Worm (Caenorhabditis elegans): ENCODE results near the gene egl-2.

egl-2 gene

DNA sequence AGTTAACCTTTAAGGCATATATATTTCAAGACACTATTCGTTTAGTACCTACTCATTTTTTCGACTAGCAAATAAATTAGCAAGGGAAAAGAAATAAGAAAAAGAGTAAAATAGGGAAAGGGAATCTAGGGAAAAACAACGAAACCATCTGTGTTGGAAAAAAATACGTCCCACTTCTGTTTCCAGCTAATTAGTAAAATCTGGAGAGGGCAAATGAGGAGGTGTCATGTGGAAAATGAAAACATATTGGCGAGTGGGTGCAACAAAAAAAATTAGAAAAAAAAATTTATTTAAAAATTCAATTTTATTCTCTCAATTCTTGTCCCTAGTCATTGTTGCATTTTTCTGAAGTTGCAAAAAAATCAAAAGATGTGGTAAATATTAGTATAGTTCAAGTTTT is 8.6 kb upstream of the egl-2 start:
- TF ChIP-seq lin-13 (GFP tag; optimal IDR thresholded peaks at IDR 0.05) (no peak), nhr-11 (tag; optimal IDR thresholded peaks at IDR 0.05) (no peak), nhr-25 (tag; optimal IDR thresholded peaks at IDR 0.05; ENCODE audit: borderline replicate concordance, insufficient read depth) (no peak), vab-7 (GFP tag; IDR thresholded peaks at IDR 0.05) (no peak), skn-1 (tag; optimal IDR thresholded peaks at IDR 0.05) (no peak)

DNA sequence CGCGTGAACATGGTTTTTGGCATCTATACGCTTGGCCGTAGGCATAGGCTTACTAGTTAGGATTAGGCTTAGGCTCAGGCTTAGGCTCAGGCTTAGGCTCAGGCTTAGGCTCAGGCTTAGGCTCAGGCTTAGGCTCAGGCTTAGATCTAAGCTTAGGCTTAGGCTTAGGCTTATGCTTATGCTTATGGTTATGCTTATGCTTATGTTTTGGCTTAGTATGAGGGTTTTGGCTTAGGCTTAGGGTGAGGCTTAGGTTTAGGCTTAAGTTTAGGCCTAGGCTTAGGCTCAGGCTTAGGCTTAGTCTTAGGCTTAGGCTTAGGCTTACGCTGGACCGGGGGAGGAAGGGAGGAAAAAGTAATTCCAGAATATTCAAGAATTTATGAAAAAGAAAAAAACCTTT is 6.7 kb upstream of the egl-2 start:
- TF ChIP-seq jun-1 (tag; optimal IDR thresholded peaks at IDR 0.05) (no peak), pqm-1 (tag; optimal IDR thresholded peaks at IDR 0.05) (no peak), dmd-9 (GFP tag; IDR thresholded peaks at IDR 0.05) (no peak), Y48G9A.11 (GFP tag; IDR thresholded peaks at IDR 0.05) (no peak), Y5F2A.4 (GFP tag; optimal IDR thresholded peaks at IDR 0.05) (no peak), nhr-10 (tag; optimal IDR thresholded peaks at IDR 0.05) (no peak), nhr-42 (GFP tag; IDR thresholded peaks at IDR 0.05) (no peak), tra-1 (GFP tag; IDR thresholded peaks at IDR 0.05) (no peak), nhr-237 (tag; optimal IDR thresholded peaks at IDR 0.05) (no peak), T20F7.1 (GFP tag; optimal IDR thresholded peaks at IDR 0.05) (no peak), dpl-1 (GFP tag; optimal IDR thresholded peaks at IDR 0.05) (no peak), daf-12 (tag; optimal IDR thresholded peaks at IDR 0.05) (no peak), snpc-1.2 (GFP tag; IDR thresholded peaks at IDR 0.05) (no peak), gei-8 (GFP tag; optimal IDR thresholded peaks at IDR 0.05) (no peak), madf-5 (GFP tag; IDR thresholded peaks at IDR 0.05) (no peak), spr-3 (GFP tag; optimal IDR thresholded peaks at IDR 0.05) (no peak), lin-29 (GFP tag; IDR thresholded peaks at IDR 0.05) (no peak), nhr-11 (tag; optimal IDR thresholded peaks at IDR 0.05) (no peak), nhr-6 (tag; optimal IDR thresholded peaks at IDR 0.05) (no peak), nhr-102 (tag; optimal IDR thresholded peaks at IDR 0.05) (no peak)

DNA sequence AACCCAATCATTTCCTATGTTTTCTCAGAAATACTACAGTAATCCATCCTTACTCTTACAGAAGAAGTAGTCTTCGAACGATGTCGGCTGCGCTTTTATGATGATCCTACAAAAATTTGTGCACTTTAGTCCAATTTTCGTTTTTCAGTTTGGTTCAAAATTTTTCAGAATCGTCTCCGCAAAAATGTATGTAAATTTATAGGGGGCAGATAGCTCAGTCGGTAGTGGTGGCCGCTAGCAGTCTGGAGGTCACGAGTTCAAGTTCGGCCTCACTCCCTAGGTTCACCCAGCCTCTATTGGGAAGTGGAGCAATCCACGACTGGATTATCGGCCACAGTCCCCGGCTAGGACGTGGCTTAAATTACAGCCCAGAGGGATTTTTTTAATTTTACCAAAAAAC is 5.0 kb upstream of the egl-2 start:
- TF ChIP-seq Y48G9A.11 (GFP tag; IDR thresholded peaks at IDR 0.05): 0 out of 2 replicates have a peak, but pooled peaks have one; percentile 20

DNA sequence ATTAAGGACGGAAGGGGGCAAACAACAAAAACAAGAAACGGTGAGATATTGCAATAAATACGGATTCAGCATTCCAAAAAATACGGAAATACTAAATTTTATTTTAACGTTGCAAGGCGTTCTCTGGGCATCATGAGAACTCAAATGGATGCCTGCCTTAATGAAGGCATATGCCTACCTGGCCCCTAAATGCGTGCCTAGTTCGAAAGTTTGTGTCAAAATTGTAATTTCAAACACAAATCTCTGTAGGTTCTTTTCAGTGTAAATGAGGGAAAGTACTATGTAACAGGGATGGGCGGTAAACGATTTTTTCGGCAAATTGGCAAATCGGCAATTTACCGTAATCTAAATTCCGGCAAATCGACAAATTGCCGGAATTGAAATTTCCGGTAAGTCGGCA is 3.0 kb upstream of the egl-2 start:
- TF ChIP-seq Y48G9A.11 (GFP tag; IDR thresholded peaks at IDR 0.05) (no peak), aha-1 (tag) (peak; percentile 60), unc-62 (GFP tag; optimal IDR thresholded peaks at IDR 0.05 in 1 of 2) (peak in 1 of 2 experiments; percentile 81), unc-62 (tag; optimal IDR thresholded peaks at IDR 0.05) (no peak), mxl-2 (GFP tag; conservative IDR thresholded peaks at IDR 0.05) (no peak)

DNA sequence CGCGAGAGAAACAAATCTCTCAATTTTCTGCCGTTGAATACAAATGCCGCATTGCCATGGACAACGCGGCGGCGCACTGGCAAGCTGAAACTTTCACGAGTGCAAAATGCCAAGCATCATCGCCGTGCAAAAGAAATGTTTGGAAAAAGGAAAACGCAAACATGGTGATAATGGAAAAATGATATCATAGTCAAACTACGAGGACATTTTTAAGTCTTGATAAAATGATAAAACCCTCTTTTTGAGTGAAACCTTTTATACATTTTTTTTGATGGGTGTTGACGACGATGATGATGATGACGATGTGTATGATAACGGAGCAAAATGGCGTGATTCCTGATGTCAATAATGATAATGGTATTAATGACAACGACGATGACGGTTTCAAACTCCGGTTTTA is 11.9 kb downstream of the egl-2 start:
- TF ChIP-seq zip-11 (GFP tag; IDR thresholded peaks at IDR 0.05) (no peak), nhr-6 (tag; optimal IDR thresholded peaks at IDR 0.05) (no peak), nhr-28 (tag; optimal IDR thresholded peaks at IDR 0.05) (no peak), pqm-1 (tag; optimal IDR thresholded peaks at IDR 0.05) (peak; percentile 23), fkh-10 (GFP tag; optimal IDR thresholded peaks at IDR 0.05) (no peak), pha-4 (GFP tag; IDR thresholded peaks at IDR 0.05) (no peak), pha-4 (tag; optimal IDR thresholded peaks at IDR 0.05) (no peak), daf-16 (GFP tag; optimal IDR thresholded peaks at IDR 0.05) (no peak), daf-16 (tag; optimal IDR thresholded peaks at IDR 0.05) (peak; percentile 59), lin-39 (tag; optimal IDR thresholded peaks at IDR 0.05) (no peak), vab-7 (GFP tag; IDR thresholded peaks at IDR 0.05) (no peak), spr-1 (tag; optimal IDR thresholded peaks at IDR 0.05) (no peak), zfp-3 (GFP tag; conservative IDR thresholded peaks at IDR 0.05) (no peak), dmd-6 (GFP tag; IDR thresholded peaks at IDR 0.05) (peak; percentile 46), lin-38 (GFP tag; IDR thresholded peaks at IDR 0.05) (no peak), F10B5.3 (tag; optimal IDR thresholded peaks at IDR 0.05) (no peak), unc-39 (tag; optimal IDR thresholded peaks at IDR 0.05) (no peak), skn-1 (tag; optimal IDR thresholded peaks at IDR 0.05) (no peak), ZK546.5 (tag; optimal IDR thresholded peaks at IDR 0.05) (no peak), mdl-1 (tag; optimal IDR thresholded peaks at IDR 0.05) (no peak), ces-1 (GFP tag; optimal IDR thresholded peaks at IDR 0.05) (no peak), lin-13 (GFP tag; optimal IDR thresholded peaks at IDR 0.05) (no peak), T26A8.4 (GFP tag; IDR thresholded peaks at IDR 0.05) (no peak), mes-2 (tag; optimal IDR thresholded peaks at IDR 0.05; ENCODE audit: poor library complexity, severe bottlenecking) (no peak)
